Fruit fly (Drosophila melanogaster) whole organism, adult: ENCODE results near the gene CG15429.

Source experiments
- CG11617 ChIP-seq: fragments of 200-800 bp; sonication (Bioruptor generic); optimal IDR thresholded peaks from 2 replicates; lab custom pipeline; 2017; ENCODE audit warnings: mild to moderate bottlenecking, missing biosample characterization, missing genetic modification reagents, missing genetic modification characterization
- CG12768 ChIP-seq: fragments of 200-800 bp; sonication (Bioruptor generic); optimal IDR thresholded peaks from 2 replicates; lab custom pipeline; 2017; ENCODE audit warnings: missing biosample characterization, missing genetic modification characterization, mild to moderate bottlenecking, moderate library complexity, missing genetic modification reagents
- CG14711 ChIP-seq: fragments of 200-800 bp; sonication (Bioruptor generic); optimal IDR thresholded peaks from 2 replicates; lab custom pipeline; 2018; ENCODE audit warnings: missing biosample characterization, mild to moderate bottlenecking, missing genetic modification characterization, moderate library complexity
- CG1620 ChIP-seq: fragments of 200-800 bp; sonication (Bioruptor generic); optimal IDR thresholded peaks from 2 replicates; lab custom pipeline; 2016; ENCODE audit warnings: missing biosample characterization, missing genetic modification characterization
- CG33017 ChIP-seq: fragments of 200-800 bp; sonication (Bioruptor generic); optimal IDR thresholded peaks from 2 replicates; lab custom pipeline; 2018; ENCODE audit warnings: missing biosample characterization, mild to moderate bottlenecking, missing genetic modification characterization, moderate library complexity
- CG7045 ChIP-seq: fragments of 200-800 bp; sonication (Bioruptor generic); optimal IDR thresholded peaks from 2 replicates; lab custom pipeline; 2017; ENCODE audit warnings: missing biosample characterization, mild to moderate bottlenecking, missing genetic modification characterization
- CG7101 ChIP-seq: fragments of 200-800 bp; sonication (Bioruptor generic); optimal IDR thresholded peaks from 2 replicates; lab custom pipeline; 2018; ENCODE audit warnings: missing biosample characterization, mild to moderate bottlenecking, missing genetic modification characterization, moderate library complexity
- Clk ChIP-seq: fragments of 200-800 bp; sonication (Bioruptor generic); optimal IDR thresholded peaks from 2 replicates; lab custom pipeline; 2017; ENCODE audit warnings: missing biosample characterization, missing genetic modification characterization
- Crg-1 ChIP-seq: fragments of 200-800 bp; sonication (Bioruptor generic); optimal IDR thresholded peaks from 2 replicates; lab custom pipeline; 2016; ENCODE audit warnings: missing biosample characterization, missing genetic modification characterization
- Hr96 ChIP-seq: fragments of 200-800 bp; sonication (Bioruptor generic); optimal IDR thresholded peaks from 2 replicates; lab custom pipeline; 2016; ENCODE audit warnings: missing biosample characterization, missing genetic modification characterization
- Mnt ChIP-seq: fragments of 200-800 bp; sonication (Bioruptor generic); optimal IDR thresholded peaks from 2 replicates; lab custom pipeline; 2016; ENCODE audit warnings: missing biosample characterization, mild to moderate bottlenecking, missing genetic modification characterization
- bab1 ChIP-seq: fragments of 200-800 bp; sonication (Bioruptor generic); optimal IDR thresholded peaks from 3 replicates; lab custom pipeline; 2019; ENCODE audit warnings: missing biosample characterization, mild to moderate bottlenecking, missing genetic modification characterization, moderate library complexity
- cic ChIP-seq: fragments of 200-800 bp; sonication (Bioruptor generic); optimal IDR thresholded peaks from 2 replicates; lab custom pipeline; 2017; ENCODE audit warnings: missing biosample characterization, mild to moderate bottlenecking, missing genetic modification characterization, moderate library complexity
- cnc ChIP-seq, 2 experiments: fragments of >200 bp; optimal IDR thresholded peaks; 2 replicates each; lab custom pipeline; 2017
- ovo ChIP-seq: fragments of 200-800 bp; sonication (Bioruptor generic); optimal IDR thresholded peaks from 2 replicates; lab custom pipeline; 2016; ENCODE audit warnings: missing biosample characterization, missing genetic modification characterization
- pad ChIP-seq: fragments of 200-800 bp; sonication (Bioruptor generic); optimal IDR thresholded peaks from 3 replicates; lab custom pipeline; 2017; ENCODE audit warnings: missing biosample characterization, missing genetic modification characterization, mild to moderate bottlenecking, moderate library complexity, missing genetic modification reagents
- tj ChIP-seq: fragments of 200-800 bp; sonication (Bioruptor generic); optimal IDR thresholded peaks from 3 replicates; lab custom pipeline; 2017; ENCODE audit warnings: missing biosample characterization, mild to moderate bottlenecking, missing genetic modification characterization, moderate library complexity
- toe ChIP-seq: fragments of 200-800 bp; sonication (Bioruptor generic); optimal IDR thresholded peaks from 2 replicates; lab custom pipeline; 2016; ENCODE audit warnings: missing biosample characterization, missing genetic modification characterization

CG15429 gene

DNA sequence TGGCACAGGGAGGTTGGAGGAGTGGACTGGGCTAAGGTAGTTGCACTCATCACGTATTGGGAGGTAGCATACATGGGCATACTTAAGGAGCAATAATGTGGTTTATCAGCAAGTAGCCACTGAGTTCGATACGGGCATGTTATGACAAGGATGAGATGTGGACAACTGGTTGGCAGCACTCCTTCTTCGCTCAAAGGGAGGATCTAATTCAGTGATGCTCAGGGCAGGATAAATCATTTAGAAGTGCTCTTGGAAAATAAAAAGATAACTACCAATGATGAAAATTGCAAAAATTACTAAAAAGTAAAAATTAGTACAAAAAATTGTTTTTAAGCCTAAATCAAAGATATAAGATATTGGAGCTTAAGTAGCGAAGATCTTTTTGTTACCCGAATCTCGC lies 8.1 kb downstream of the CG15429 start:
- TF ChIP-seq CG7101 (tag; lab: Kevin White, UChicago) (no peak), CG12768 (GFP tag; lab: Kevin White, UChicago) (no peak), toe (no peak), bab1 (GFP tag; lab: Kevin White, UChicago) (no peak), cic (GFP tag; lab: Kevin White, UChicago) (no peak), pad (GFP tag; lab: Kevin White, UChicago) (no peak), CG11617 (GFP tag; lab: Kevin White, UChicago) (no peak), Mnt (no peak), Hr96 (GFP tag; lab: Kevin White, UChicago) (no peak), tj (GFP tag; lab: Kevin White, UChicago) (no peak), ovo (no peak), CG14711 (tag; lab: Kevin White, UChicago) (no peak)

DNA sequence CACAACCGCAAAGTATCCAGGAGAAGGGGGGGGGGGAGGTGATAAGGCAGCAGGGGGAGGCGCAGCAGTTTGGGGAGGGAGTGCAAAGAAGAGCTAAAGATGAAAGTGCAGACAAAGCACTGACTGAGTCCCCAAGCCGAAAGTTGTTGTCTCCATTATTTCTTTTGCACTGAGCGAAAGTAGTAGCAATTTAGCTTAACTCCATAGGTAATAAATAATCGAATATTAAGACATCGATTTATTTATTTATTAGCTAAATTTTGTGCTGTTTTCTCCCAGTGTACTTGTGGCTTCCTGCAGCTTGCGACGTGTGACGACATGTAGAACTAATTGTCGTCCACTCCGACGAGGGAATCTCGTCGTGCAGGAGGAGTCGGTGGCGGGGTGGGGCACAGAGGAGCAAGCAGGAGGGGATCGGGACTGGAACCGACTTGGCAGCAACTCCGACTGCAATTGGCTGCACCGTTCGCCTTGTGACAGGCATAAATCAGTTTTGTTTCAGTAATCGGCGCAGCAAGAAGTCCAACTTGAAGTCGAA lies 8.7 kb downstream of the CG15429 start, which contains the start of gene Traf4:
TSS of gene Traf4 (plus strand) at position 488 of the 538 bp plus-strand sequence.
- TF ChIP-seq CG14711 (tag; lab: Kevin White, UChicago) (no peak), CG11617 (GFP tag; lab: Kevin White, UChicago) (no peak), ovo (no peak), bab1 (GFP tag; lab: Kevin White, UChicago) (no peak), Crg-1 (no peak), CG1620 (no peak), Clk (no peak), Hr96 (GFP tag; lab: Kevin White, UChicago) (no peak), pad (GFP tag; lab: Kevin White, UChicago) (no peak), Mnt (no peak), cic (GFP tag; lab: Kevin White, UChicago) (no peak), CG33017 (tag; lab: Kevin White, UChicago) (no peak), toe (no peak), CG7045 (GFP tag; lab: Kevin White, UChicago) (no peak)

DNA sequence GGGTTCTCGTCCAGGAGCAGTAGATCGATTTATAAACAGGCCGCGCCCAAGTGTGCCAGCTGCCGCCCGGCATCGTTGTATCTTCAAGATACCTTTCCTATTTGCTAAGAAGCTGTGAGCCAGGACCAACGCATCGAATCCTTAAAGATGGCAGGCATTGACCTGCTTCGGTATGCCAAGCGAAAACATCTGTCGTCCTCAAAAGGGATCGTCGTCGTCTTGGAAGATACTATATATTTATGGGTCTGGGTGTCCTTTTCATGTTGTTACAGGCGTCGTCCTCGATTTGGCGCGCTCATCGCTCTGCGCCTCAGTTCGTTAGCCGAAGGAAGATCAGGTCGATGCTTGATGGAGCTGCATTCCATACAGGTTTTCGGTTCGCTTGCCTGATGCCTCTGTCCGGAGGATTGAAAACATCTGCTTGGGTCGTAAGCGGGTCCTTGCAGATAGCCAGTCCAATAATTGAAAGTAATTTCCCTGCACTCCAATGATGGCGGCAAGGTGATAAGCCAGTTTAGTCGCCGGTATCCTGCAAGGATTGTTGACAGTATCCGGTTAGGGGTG lies 11.0 kb downstream of the CG15429 start:
- no peak for TF ChIP-seq Mnt

DNA sequence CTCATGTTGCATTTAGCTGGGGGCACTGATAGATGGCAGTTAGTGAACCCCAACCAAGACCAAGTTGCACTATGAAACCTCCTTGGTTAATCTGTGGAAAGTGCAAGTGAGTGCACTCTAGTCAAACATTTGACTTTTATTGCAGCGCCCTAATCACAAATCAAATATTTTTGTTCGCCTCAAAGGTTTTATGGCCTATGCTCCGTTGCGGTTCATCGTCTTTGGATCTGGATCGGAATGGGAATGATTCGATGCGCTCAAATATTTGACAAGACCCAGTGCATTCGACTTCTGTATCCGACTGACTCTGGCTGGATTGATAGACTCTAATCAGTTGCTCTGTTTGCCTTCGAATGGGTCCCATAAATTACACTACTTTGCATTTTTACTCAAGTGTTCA lies 12.1 kb downstream of the CG15429 start:
- no peak for TF ChIP-seq CG11617 (GFP tag; lab: Kevin White, UChicago)
- TF ChIP-seq Crg-1, result no peak

DNA sequence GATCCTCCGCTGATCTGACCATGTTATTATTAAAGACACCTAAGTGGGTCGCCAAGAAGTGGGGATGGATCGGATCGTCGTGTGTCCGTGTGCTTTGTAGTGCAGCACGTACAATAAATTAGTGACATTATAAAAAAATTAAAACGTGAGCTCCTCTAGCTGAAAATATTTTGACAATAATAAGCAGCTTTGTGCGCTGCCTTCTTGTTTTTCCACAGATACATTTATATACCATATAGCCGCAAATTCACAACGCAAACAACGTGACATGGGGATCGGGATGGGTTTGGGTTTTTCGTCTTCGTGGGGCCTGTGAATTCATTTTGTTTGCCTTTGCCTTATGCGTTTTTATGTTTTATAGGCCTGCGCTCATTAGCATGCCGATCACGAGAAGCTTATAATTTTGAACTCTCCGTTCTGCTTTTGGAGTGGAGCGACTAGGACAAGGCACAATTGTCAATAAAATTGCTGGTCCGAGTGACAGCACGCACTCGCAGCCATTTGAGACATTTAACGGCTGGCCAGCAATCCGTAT lies 13.1 kb downstream of the CG15429 start:
- TF ChIP-seq CG11617 (GFP tag; lab: Kevin White, UChicago) (no peak), Clk (no peak), Mnt (no peak), CG33017 (tag; lab: Kevin White, UChicago) (no peak), tj (GFP tag; lab: Kevin White, UChicago) (no peak), Hr96 (GFP tag; lab: Kevin White, UChicago) (no peak)

DNA sequence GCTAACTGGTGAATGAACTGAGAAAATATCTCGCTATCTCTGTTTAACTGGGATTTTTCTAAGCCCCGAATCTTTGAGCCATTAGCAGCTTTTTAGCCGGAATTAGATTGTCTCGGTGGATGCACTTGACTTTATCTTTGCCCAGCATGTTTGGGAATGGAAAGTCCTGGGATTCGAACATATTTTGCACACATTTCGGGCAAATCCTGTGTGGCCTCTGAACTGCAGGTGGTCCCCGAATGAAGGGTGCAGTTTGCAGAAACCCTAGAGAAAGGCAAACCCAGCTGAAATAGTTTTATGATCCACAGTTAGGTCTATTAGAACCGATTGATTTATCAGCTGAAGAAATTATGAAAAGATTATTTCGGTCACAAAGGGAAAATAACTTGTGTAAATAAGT lies 13.9 kb downstream of the CG15429 start:
- TF ChIP-seq toe (no peak), Mnt (no peak), Hr96 (GFP tag; lab: Kevin White, UChicago) (no peak), bab1 (GFP tag; lab: Kevin White, UChicago) (no peak), CG33017 (tag; lab: Kevin White, UChicago) (no peak), CG14711 (tag; lab: Kevin White, UChicago) (no peak), CG12768 (GFP tag; lab: Kevin White, UChicago) (no peak), cnc (optimal IDR thresholded peaks at IDR 0.05; lab: Kevin White, UChicago) (no peak), Clk (no peak), ovo (no peak)

DNA sequence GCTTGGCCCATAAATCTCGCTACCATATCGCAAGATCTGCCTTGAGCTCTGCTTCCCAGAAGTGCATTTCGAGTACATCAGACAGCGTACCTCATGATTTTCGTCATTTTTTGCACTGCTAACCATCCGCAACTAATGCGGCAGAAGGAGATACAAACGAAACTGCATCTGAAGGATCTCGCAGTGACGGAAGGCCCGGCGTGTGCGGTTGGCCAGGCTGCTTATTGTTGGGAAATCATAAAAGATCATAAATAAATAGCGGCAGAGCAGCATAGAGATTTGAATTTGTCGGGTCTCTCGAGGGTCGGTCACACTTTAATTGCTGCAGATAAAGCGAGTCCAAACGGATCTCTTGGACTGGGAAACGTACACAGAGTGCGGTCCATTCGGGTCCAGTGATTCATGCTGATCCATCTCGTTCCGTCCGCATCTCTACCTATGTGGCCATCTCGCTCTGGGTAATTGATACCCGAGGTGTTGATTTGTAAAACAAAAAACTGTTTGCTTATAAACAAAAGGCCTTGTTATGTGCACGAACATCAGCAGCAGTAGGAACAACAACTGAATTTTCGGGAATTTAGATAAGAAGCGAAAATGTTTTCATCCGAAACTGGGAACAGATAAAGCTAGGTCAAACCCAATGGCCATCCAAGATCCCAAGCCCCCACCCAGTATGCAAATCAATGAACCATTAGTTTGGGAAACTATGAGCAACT lies 15.9 kb downstream of the CG15429 start:
- TF ChIP-seq pad (GFP tag; lab: Kevin White, UChicago), result no peak
- no peak for TF ChIP-seq CG12768 (GFP tag; lab: Kevin White, UChicago)
- no peak for TF ChIP-seq CG7101 (tag; lab: Kevin White, UChicago)
- no peak for TF ChIP-seq CG33017 (tag; lab: Kevin White, UChicago)

DNA sequence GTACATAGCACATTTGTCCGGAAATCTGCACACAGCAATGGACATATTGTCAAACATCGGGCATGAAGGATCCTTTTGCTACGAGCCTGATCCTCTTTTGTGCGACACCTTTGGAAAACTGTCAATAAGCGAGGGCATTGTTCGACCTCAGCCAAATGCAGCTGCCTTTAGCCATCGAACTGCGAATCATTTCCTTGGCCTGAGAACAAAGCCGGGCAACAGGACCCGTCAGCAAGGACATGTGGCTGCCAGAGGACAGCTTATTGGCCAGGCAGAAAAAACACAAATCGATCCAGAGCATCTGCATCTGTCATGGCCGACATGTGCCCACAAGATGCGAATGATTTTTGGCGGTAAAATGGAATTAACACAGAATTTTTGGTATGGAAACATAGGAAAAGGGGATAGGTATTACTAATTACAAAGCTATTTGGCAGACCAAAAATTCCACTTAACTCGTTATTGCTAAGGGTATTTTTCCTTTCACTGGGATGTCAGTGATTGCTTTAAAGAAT lies 17.3 kb downstream of the CG15429 start:
- TF ChIP-seq CG14711 (tag; lab: Kevin White, UChicago) (no peak), pad (GFP tag; lab: Kevin White, UChicago) (no peak), Mnt (no peak), CG7045 (GFP tag; lab: Kevin White, UChicago) (no peak), tj (GFP tag; lab: Kevin White, UChicago) (no peak), CG33017 (tag; lab: Kevin White, UChicago) (no peak), Hr96 (GFP tag; lab: Kevin White, UChicago) (no peak), CG7101 (tag; lab: Kevin White, UChicago) (no peak), Clk (no peak), CG12768 (GFP tag; lab: Kevin White, UChicago) (no peak)
